Worm (Caenorhabditis elegans) whole organism, L1 larva: ENCODE results near the gene C07G3.15.

ENCODE experiments used
- aly-2 ChIP-seq: fragments of 150-350 bp; optimal IDR thresholded peaks from 2 replicates; lab custom pipeline; 2014; ENCODE audit warnings: missing biosample characterization, missing genetic modification characterization
- ama-1 ChIP-seq: fragments of 150-350 bp; optimal IDR thresholded peaks from 2 replicates; lab custom pipeline; 2014
- blmp-1 ChIP-seq: fragments of 150-350 bp; optimal IDR thresholded peaks from 2 replicates; lab custom pipeline; 2014; ENCODE audit warnings: missing biosample characterization, missing genetic modification characterization
- ceh-82 ChIP-seq, 3 experiments: fragments of 150-350 bp in 1 of 3; sonication (generic microtip) in 2 of 3; optimal IDR thresholded peaks; 2 replicates each; lab custom pipeline; 2014 to 2017; ENCODE audit warnings: missing biosample characterization in 3 of 3, missing genetic modification characterization in 3 of 3
- ceh-90 ChIP-seq: sonication (generic microtip); optimal IDR thresholded peaks from 2 replicates; lab custom pipeline; 2016; ENCODE audit warnings: missing genetic modification characterization, missing compliant biosample characterization
- dpl-1 ChIP-seq, 3 experiments: fragments of 150-350 bp in 2 of 3; sonication (generic microtip) in 1 of 3; optimal IDR thresholded peaks; 2 replicates each; lab custom pipeline; 2014 to 2017; ENCODE audit warnings: missing biosample characterization in 3 of 3, missing genetic modification characterization in 3 of 3, missing genetic modification reagents in 3 of 3
- dsc-1 ChIP-seq: sonication (generic microtip); optimal IDR thresholded peaks from 2 replicates; lab custom pipeline; 2016; ENCODE audit warnings: mild to moderate bottlenecking, missing genetic modification characterization, missing compliant biosample characterization
- efl-1 ChIP-seq, 4 experiments: fragments of 150-350 bp; optimal IDR thresholded peaks in 3 of 4; peaks in 1 of 4; 1 replicate in 1 of 4; 2 replicates in 3 of 4; lab custom pipeline; 2014; ENCODE audit warnings: missing biosample characterization in 2 of 4, missing genetic modification characterization in 2 of 4, missing genetic modification reagents in 2 of 4
- efl-3 ChIP-seq: fragments of 200-800 bp; sonication (Bioruptor generic); optimal IDR thresholded peaks from 2 replicates; lab custom pipeline; 2018; ENCODE audit warnings: mild to moderate bottlenecking, missing genetic modification characterization, missing compliant biosample characterization
- egl-13 ChIP-seq: sonication (generic microtip); optimal IDR thresholded peaks from 2 replicates; lab custom pipeline; 2016; ENCODE audit warnings: missing genotype, missing genetic modification reagents, missing genetic modification characterization, missing compliant biosample characterization
- egl-27 ChIP-seq, 2 experiments: fragments of 150-350 bp in 1 of 2; sonication (generic microtip); optimal IDR thresholded peaks; 3 replicates each; lab custom pipeline; 2017 to 2018; ENCODE audit warnings: missing biosample characterization in 2 of 2, missing genetic modification characterization in 2 of 2, missing genetic modification reagents in 2 of 2
- elt-2 ChIP-seq: sonication (generic microtip); optimal IDR thresholded peaks from 2 replicates; lab custom pipeline; 2016; ENCODE audit warnings: missing genetic modification characterization, mild to moderate bottlenecking, inconsistent platforms, missing compliant biosample characterization, missing genetic modification reagents
- elt-3 ChIP-seq, 6 experiments: fragments of 150-350 bp in 1 of 6; sonication (generic microtip); optimal IDR thresholded peaks; 2 replicates each; lab custom pipeline; 2017 to 2018; ENCODE audit warnings: missing biosample characterization in 6 of 6, missing genetic modification characterization in 6 of 6, inconsistent platforms in 1 of 6
- ets-5 ChIP-seq: fragments of 200-800 bp; sonication (Bioruptor generic); IDR thresholded peaks from 2 replicates; pipeline ENCODE4 v1.3.6; 2022; ENCODE audit warnings: missing genetic modification characterization, missing compliant biosample characterization
- hlh-4 ChIP-seq: sonication (generic microtip); optimal IDR thresholded peaks from 2 replicates; lab custom pipeline; 2016; ENCODE audit warnings: mild to moderate bottlenecking, missing genetic modification characterization, missing compliant biosample characterization
- isw-1 ChIP-seq: fragments of 200-800 bp; sonication (Bioruptor generic); IDR thresholded peaks from 2 replicates; pipeline ENCODE4 v1.3.6; 2022; ENCODE audit warnings: missing genetic modification characterization, missing compliant biosample characterization
- lin-13 ChIP-seq: fragments of 150-350 bp; optimal IDR thresholded peaks from 2 replicates; lab custom pipeline; 2014; ENCODE audit warnings: missing biosample characterization, missing genetic modification reagents, missing genetic modification characterization
- lin-35 ChIP-seq, 2 experiments: fragments of 150-350 bp; optimal IDR thresholded peaks; 2 replicates each; lab custom pipeline; 2014; ENCODE audit warnings: missing biosample characterization in 2 of 2, missing genetic modification characterization in 2 of 2, missing genetic modification reagents in 2 of 2
- mdl-1 ChIP-seq, 2 experiments: fragments of 150-350 bp; optimal IDR thresholded peaks; 2 replicates each; lab custom pipeline; 2014 to 2017; ENCODE audit warnings: missing biosample characterization in 2 of 2, missing genetic modification characterization in 2 of 2, inconsistent platforms in 1 of 2
- mep-1 ChIP-seq: fragments of 150-350 bp; optimal IDR thresholded peaks from 2 replicates; lab custom pipeline; 2014; ENCODE audit warnings: missing biosample characterization, missing genetic modification characterization
- nhr-12 ChIP-seq: sonication (generic microtip); optimal IDR thresholded peaks from 2 replicates; lab custom pipeline; 2017; ENCODE audit warnings: missing biosample characterization, missing genetic modification characterization
- nhr-20 ChIP-seq: sonication (generic microtip); optimal IDR thresholded peaks from 2 replicates; lab custom pipeline; 2016; ENCODE audit warnings: mild to moderate bottlenecking, missing genetic modification characterization, missing compliant biosample characterization
- nhr-47 ChIP-seq: sonication (generic microtip); optimal IDR thresholded peaks from 2 replicates; lab custom pipeline; 2016; ENCODE audit warnings: mild to moderate bottlenecking, missing genetic modification characterization, moderate library complexity, missing compliant biosample characterization
- nhr-77 ChIP-seq: fragments of 150-350 bp; optimal IDR thresholded peaks from 2 replicates; lab custom pipeline; 2014; ENCODE audit warnings: missing biosample characterization, missing genetic modification characterization
- nhr-85 ChIP-seq: sonication (generic microtip); peaks from one replicate; lab custom pipeline; 2016; ENCODE audit warnings: missing genetic modification characterization, inconsistent platforms, missing compliant biosample characterization
- nhr-90 ChIP-seq: sonication (generic microtip); optimal IDR thresholded peaks from 2 replicates; lab custom pipeline; 2016; ENCODE audit warnings: mild to moderate bottlenecking, missing genetic modification characterization, missing compliant biosample characterization; ENCODE audit not compliant: poor library complexity
- pag-3 ChIP-seq: sonication (generic microtip); optimal IDR thresholded peaks from 2 replicates; lab custom pipeline; 2017; ENCODE audit warnings: missing genetic modification characterization, mild to moderate bottlenecking, missing compliant biosample characterization, antibody characterized with exemption, borderline replicate concordance; ENCODE audit not compliant: insufficient read depth
- pax-3 ChIP-seq: fragments of 200-800 bp; sonication (Bioruptor generic); optimal IDR thresholded peaks from 2 replicates; lab custom pipeline; 2018; ENCODE audit warnings: mild to moderate bottlenecking, missing genetic modification characterization, moderate library complexity, missing compliant biosample characterization
- pqm-1 ChIP-seq: sonication (generic microtip); optimal IDR thresholded peaks from 3 replicates; lab custom pipeline; 2017; ENCODE audit warnings: missing biosample characterization, missing genetic modification characterization
- rnt-1 ChIP-seq: sonication (generic microtip); optimal IDR thresholded peaks from 2 replicates; lab custom pipeline; 2016; ENCODE audit warnings: mild to moderate bottlenecking, missing genetic modification characterization, moderate library complexity, missing compliant biosample characterization
- snpc-4 ChIP-seq: fragments of 150-350 bp; optimal IDR thresholded peaks from 2 replicates; lab custom pipeline; 2014; ENCODE audit warnings: missing biosample characterization, missing genetic modification characterization
- snu-23 ChIP-seq: sonication (generic microtip); optimal IDR thresholded peaks from 2 replicates; lab custom pipeline; 2016; ENCODE audit warnings: missing genetic modification characterization, missing compliant biosample characterization
- sptf-1 ChIP-seq: fragments of 150-350 bp; optimal IDR thresholded peaks from 2 replicates; lab custom pipeline; 2014; ENCODE audit warnings: missing biosample characterization, missing genetic modification characterization
- unc-30 ChIP-seq: sonication (generic microtip); optimal IDR thresholded peaks from 2 replicates; lab custom pipeline; 2017; ENCODE audit warnings: missing biosample characterization, missing genetic modification characterization
- unc-98 ChIP-seq: fragments of 200-800 bp; sonication (Bioruptor generic); IDR thresholded peaks from 2 replicates; pipeline ENCODE4 v1.3.6; 2022; ENCODE audit warnings: missing genetic modification characterization, missing compliant biosample characterization

Gene C07G3.15

DNA sequence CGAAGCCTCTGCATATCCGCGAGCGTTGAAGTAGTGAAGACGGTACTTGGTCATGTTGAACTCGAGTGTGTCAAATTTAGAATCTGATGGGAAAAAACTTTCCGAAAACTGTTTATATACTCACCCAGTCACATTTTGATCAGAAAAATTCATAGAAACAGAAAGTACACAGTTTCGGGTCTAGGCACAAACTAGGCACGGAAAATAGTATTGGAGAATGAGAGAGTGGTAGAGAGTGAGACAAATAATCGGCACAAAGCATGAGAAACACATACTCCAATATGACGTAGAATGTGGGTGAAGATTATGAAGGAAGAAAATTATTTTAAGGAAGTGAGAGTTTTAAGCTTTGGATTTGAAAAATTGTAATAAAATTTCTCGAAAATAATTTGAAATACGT, 28.3 kb downstream of the C07G3.15 start, which contains the start of gene gst-33:
Gene gst-33, minus strand, starts transcription at position 127 of the 400 bp plus-strand sequence.
- TF ChIP-seq egl-27 (tag; optimal IDR thresholded peaks at IDR 0.05; lab: Kevin White, UChicago), result no peak
- peak; percentile 20 to 33 for TF ChIP-seq efl-1 (optimal IDR thresholded peaks at IDR 0.05; lab: Kevin White, UChicago)
- peak in 1 of 2 experiments; percentile 85 for TF ChIP-seq efl-1 (GFP tag; optimal IDR thresholded peaks at IDR 0.05 in 1 of 2; lab: Kevin White, UChicago)
- no peak for TF ChIP-seq nhr-47 (tag; lab: Kevin White, UChicago)
- peak; percentile 92 for TF ChIP-seq blmp-1 (tag; lab: Kevin White, UChicago)
- TF ChIP-seq snu-23 (GFP tag; lab: Kevin White, UChicago), result peak; percentile 51
- TF ChIP-seq nhr-20 (tag; lab: Kevin White, UChicago), result peak; percentile 69
- TF ChIP-seq elt-2 (tag; lab: Kevin White, UChicago), result peak; percentile 69
- peak in 1 of 2 experiments; percentile 28 for TF ChIP-seq mdl-1 (tag; optimal IDR thresholded peaks at IDR 0.05; lab: Kevin White, UChicago)
- peak; percentile 16 for TF ChIP-seq nhr-77 (tag; lab: Kevin White, UChicago)
- peak in 1 of 6 experiments; percentile 26 for TF ChIP-seq elt-3 (tag; optimal IDR thresholded peaks at IDR 0.05; lab: Kevin White, UChicago)
- no peak for TF ChIP-seq pax-3
- TF ChIP-seq nhr-90, result peak; percentile 40
- no peak for TF ChIP-seq unc-30
- TF ChIP-seq ceh-82 (tag; optimal IDR thresholded peaks at IDR 0.05; lab: Kevin White, UChicago), result no peak
- no peak for TF ChIP-seq ama-1 (lab: Kevin White, UChicago)
- TF ChIP-seq egl-13 (tag; lab: Kevin White, UChicago), result no peak
- TF ChIP-seq lin-35 (GFP tag; optimal IDR thresholded peaks at IDR 0.05; lab: Kevin White, UChicago), result peak in 1 of 2 experiments; percentile 44
- TF ChIP-seq nhr-85 (tag; lab: Kevin White, UChicago), result peak; percentile 80
- peak in 1 of 3 experiments; percentile 9 for TF ChIP-seq dpl-1 (GFP tag; optimal IDR thresholded peaks at IDR 0.05; lab: Kevin White, UChicago)
- TF ChIP-seq, all 84 proteins: peak for 12

DNA sequence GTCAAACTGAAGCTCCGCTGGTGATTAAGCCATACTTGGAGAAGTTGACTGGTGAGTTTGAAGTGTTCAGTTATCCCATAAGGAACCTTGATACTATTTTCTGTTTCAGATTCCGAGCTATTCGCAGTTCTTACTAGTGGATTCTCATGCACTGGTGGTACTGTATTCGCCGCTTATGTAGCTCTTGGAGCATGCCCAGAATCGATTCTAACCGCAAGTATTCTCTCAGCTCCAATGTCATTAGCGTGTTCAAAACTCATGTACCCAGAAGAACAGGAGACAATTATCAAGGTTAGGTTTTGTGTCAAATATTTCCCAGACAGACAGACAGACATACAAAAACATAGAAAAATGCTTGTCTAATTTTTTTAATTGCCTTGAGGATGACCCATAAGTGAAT, 31.9 kb downstream of the C07G3.15 start:
- no peak for TF ChIP-seq rnt-1 (tag; lab: Kevin White, UChicago)
- TF ChIP-seq isw-1 (GFP tag; lab: Robert Waterston, UW), result no peak
- TF ChIP-seq efl-3 (GFP tag; lab: Kevin White, UChicago), result no peak
- no peak for TF ChIP-seq pqm-1 (tag; lab: Kevin White, UChicago)
- TF ChIP-seq ets-5 (GFP tag; lab: Robert Waterston, UW), result no peak
- TF ChIP-seq pag-3 (tag; lab: Kevin White, UChicago), result no peak
- no peak for TF ChIP-seq nhr-20 (tag; lab: Kevin White, UChicago)
- no peak for TF ChIP-seq sptf-1 (tag; lab: Kevin White, UChicago)
- TF ChIP-seq snpc-4 (tag; lab: Kevin White, UChicago), result no peak
- TF ChIP-seq aly-2 (tag; lab: Kevin White, UChicago), result no peak
- no peak for TF ChIP-seq ceh-90 (tag; lab: Kevin White, UChicago)
- no peak for TF ChIP-seq efl-1 (optimal IDR thresholded peaks at IDR 0.05; lab: Kevin White, UChicago)
- no peak for TF ChIP-seq efl-1 (GFP tag; optimal IDR thresholded peaks at IDR 0.05 in 1 of 2; lab: Kevin White, UChicago)

- no peak for TF ChIP-seq hlh-4 (tag; lab: Kevin White, UChicago)
- no peak for TF ChIP-seq efl-1 (optimal IDR thresholded peaks at IDR 0.05; lab: Kevin White, UChicago)
- peak in 1 of 2 experiments; percentile 34 for TF ChIP-seq efl-1 (GFP tag; optimal IDR thresholded peaks at IDR 0.05 in 1 of 2; lab: Kevin White, UChicago)
- TF ChIP-seq elt-3 (tag; optimal IDR thresholded peaks at IDR 0.05; lab: Kevin White, UChicago), result no peak
- TF ChIP-seq mep-1 (tag; lab: Kevin White, UChicago), result no peak
Observed at ce11 chrV:3463514-3463913, 33.3 kb downstream of the C07G3.15 start, which contains the start of gene slc-28.1. Gene slc-28.1, plus strand, starts transcription at chrV:3463814.

DNA sequence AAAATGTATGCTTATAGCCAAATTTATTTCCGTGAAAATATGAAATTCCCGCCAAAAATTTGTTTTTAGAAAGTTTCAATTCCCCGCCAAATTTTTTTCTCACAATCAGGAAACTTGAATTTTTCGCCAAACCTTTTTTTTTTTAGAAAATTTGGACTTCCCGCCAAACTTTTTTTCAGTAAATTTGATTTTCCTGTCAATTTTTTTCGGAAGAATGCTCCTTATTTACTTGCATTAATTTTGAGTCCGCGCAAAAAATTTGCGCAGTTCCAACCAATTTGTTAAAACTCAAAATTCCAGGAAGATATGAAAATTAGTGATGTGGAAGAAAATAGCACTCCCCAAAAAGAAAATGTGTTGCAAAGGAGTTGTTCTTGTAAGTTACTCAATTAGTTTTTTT, 36.9 kb downstream of the C07G3.15 start, which contains the start of gene slc-28.2:
Gene slc-28.2, plus strand, starts transcription at position 301 of the 400 bp plus-strand sequence.
- TF ChIP-seq lin-13 (GFP tag; lab: Kevin White, UChicago) (no peak), pag-3 (tag; lab: Kevin White, UChicago) (no peak), nhr-77 (tag; lab: Kevin White, UChicago) (no peak), unc-98 (no peak), efl-3 (GFP tag; lab: Kevin White, UChicago) (no peak), nhr-12 (tag; lab: Kevin White, UChicago) (no peak), aly-2 (tag; lab: Kevin White, UChicago) (no peak), dsc-1 (tag; lab: Kevin White, UChicago) (no peak)
